Worm (Caenorhabditis elegans) whole organism, late embryonic: ENCODE measurements around the gene mom-1.

Experiments
- ahr-1 ChIP-seq: sonication (generic microtip); optimal IDR thresholded peaks from 2 replicates; lab custom pipeline; 2016; ENCODE audit warnings: missing genetic modification characterization, missing compliant biosample characterization
- ama-1 ChIP-seq: fragments of 150-350 bp; optimal IDR thresholded peaks from 2 replicates; lab custom pipeline; 2014
- ceh-24 ChIP-seq: sonication (generic microtip); optimal IDR thresholded peaks from 2 replicates; lab custom pipeline; 2016; ENCODE audit warnings: mild to moderate bottlenecking, missing genetic modification characterization, missing compliant biosample characterization
- ceh-6 ChIP-seq: fragments of 200-800 bp; sonication (Bioruptor generic); optimal IDR thresholded peaks from 2 replicates; lab custom pipeline; 2018; ENCODE audit warnings: mild to moderate bottlenecking, missing genetic modification characterization, missing compliant biosample characterization
- dmd-4 ChIP-seq: sonication (generic microtip); optimal IDR thresholded peaks from 2 replicates; lab custom pipeline; 2016; ENCODE audit warnings: borderline replicate concordance, missing genetic modification characterization, missing compliant biosample characterization
- fkh-10 ChIP-seq: fragments of 150-350 bp; optimal IDR thresholded peaks from 2 replicates; lab custom pipeline; 2014; ENCODE audit warnings: missing biosample characterization, missing genetic modification reagents, missing genetic modification characterization
- mec-3 ChIP-seq: sonication (generic microtip); optimal IDR thresholded peaks from 2 replicates; lab custom pipeline; 2016; ENCODE audit warnings: borderline replicate concordance, missing genetic modification characterization, missing compliant biosample characterization
- nhr-11 ChIP-seq: fragments of 150-350 bp; optimal IDR thresholded peaks from 2 replicates; lab custom pipeline; 2014; ENCODE audit warnings: missing biosample characterization, missing genetic modification characterization
- pat-9 ChIP-seq: fragments of 200-800 bp; sonication (Bioruptor generic); optimal IDR thresholded peaks from 2 replicates; lab custom pipeline; 2018; ENCODE audit warnings: mild to moderate bottlenecking, missing genetic modification characterization, moderate library complexity, missing compliant biosample characterization
- pax-1 ChIP-seq: fragments of 150-350 bp; optimal IDR thresholded peaks from 2 replicates; lab custom pipeline; 2014; ENCODE audit warnings: missing biosample characterization, missing genetic modification characterization
- pha-4 ChIP-seq: fragments of 150-350 bp; optimal IDR thresholded peaks from 2 replicates; lab custom pipeline; 2018; ENCODE audit warnings: missing biosample characterization, missing genetic modification reagents, missing genetic modification characterization
- pqm-1 ChIP-seq: sonication (generic microtip); optimal IDR thresholded peaks from 2 replicates; lab custom pipeline; 2016; ENCODE audit warnings: missing genetic modification characterization, missing compliant biosample characterization
- sox-4 ChIP-seq: sonication (generic microtip); optimal IDR thresholded peaks from 2 replicates; lab custom pipeline; 2017; ENCODE audit warnings: mild to moderate bottlenecking, missing genetic modification characterization, inconsistent platforms, missing compliant biosample characterization
- unc-55 ChIP-seq: sonication (generic microtip); optimal IDR thresholded peaks from 2 replicates; lab custom pipeline; 2017; ENCODE audit warnings: missing biosample characterization, missing genetic modification reagents, missing genetic modification characterization

DNA sequence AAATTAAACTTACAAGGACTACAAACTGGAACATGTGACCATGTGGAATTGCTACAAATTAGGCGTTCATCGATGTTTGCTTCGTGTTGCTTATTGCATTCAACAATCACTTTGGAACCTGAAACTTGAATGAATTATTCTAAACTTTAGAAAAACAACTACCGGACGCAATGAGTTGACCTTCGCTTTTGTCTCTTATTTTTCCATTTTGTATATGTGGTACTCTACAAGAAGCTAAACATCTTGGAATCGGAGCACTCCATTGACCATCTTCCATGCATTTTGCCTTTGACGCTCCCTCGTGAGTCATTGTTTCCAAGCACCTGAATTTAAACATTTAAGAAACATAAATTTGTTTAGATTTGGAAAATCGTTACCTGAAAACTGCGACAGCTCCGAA lies 3.9 kb upstream of the mom-1 start:
- TF ChIP-seq ahr-1 (no peak), sox-4 (tag; lab: Kevin White, UChicago) (no peak), pha-4 (no peak), fkh-10 (GFP tag; lab: Kevin White, UChicago) (no peak), mec-3 (tag; lab: Kevin White, UChicago) (no peak), pax-1 (tag; lab: Kevin White, UChicago) (no peak), pqm-1 (tag; lab: Kevin White, UChicago) (no peak), dmd-4 (tag; lab: Kevin White, UChicago) (no peak), pat-9 (no peak), unc-55 (no peak), nhr-11 (tag; lab: Kevin White, UChicago) (no peak), ceh-24 (no peak), ama-1 (lab: Kevin White, UChicago) (no peak), ceh-6 (GFP tag; lab: Kevin White, UChicago) (no peak)
